Fruit fly (Drosophila melanogaster) whole organism, pupa: ENCODE data around the gene grass.

ENCODE experiments used
- CG13204 ChIP-seq: fragments of 200-800 bp; sonication (Bioruptor generic); optimal IDR thresholded peaks from 2 replicates; lab custom pipeline; 2018; ENCODE audit warnings: missing biosample characterization, mild to moderate bottlenecking, missing genetic modification characterization, moderate library complexity
- CG4496 ChIP-seq: fragments of 200-800 bp; sonication (Bioruptor generic); IDR thresholded peaks from 3 replicates; pipeline ENCODE4 v1.3.6; 2022; ENCODE audit warnings: missing biosample characterization, missing genetic modification characterization
- D1 ChIP-seq: fragments of 200-800 bp; sonication (Bioruptor generic); optimal IDR thresholded peaks from 2 replicates; lab custom pipeline; 2018; ENCODE audit warnings: missing biosample characterization, mild to moderate bottlenecking, missing genetic modification characterization, moderate library complexity
- EcR ChIP-seq: fragments of 200-800 bp; sonication (Bioruptor generic); optimal IDR thresholded peaks from 3 replicates; lab custom pipeline; 2019; ENCODE audit warnings: missing biosample characterization, missing genetic modification characterization, mild to moderate bottlenecking, moderate library complexity, missing genetic modification reagents
- Pif1B ChIP-seq: fragments of 200-800 bp; sonication (Bioruptor generic); optimal IDR thresholded peaks from 3 replicates; lab custom pipeline; 2016; ENCODE audit warnings: missing biosample characterization, missing genetic modification characterization

dm6 chr3R:27138700-27139099, 19.0 kb upstream of the grass start:
- TF ChIP-seq D1 (tag; lab: Kevin White, UChicago) (no peak), Pif1B (GFP tag; lab: Kevin White, UChicago) (no peak), CG13204 (GFP tag; lab: Kevin White, UChicago) (no peak), CG4496 (no peak), EcR (GFP tag; lab: Kevin White, UChicago) (no peak)
